Fruit fly (Drosophila melanogaster) whole organism, embryonic: ENCODE data around the gene Syt7.

Experiments
- Aef1 ChIP-seq: fragments of 200-800 bp; sonication (Bioruptor generic); IDR thresholded peaks from 3 replicates; pipeline ENCODE4 v1.3.6; 2022; ENCODE audit warnings: missing biosample characterization, missing genetic modification characterization
- CG12391 ChIP-seq: fragments of 200-800 bp; sonication (Bioruptor generic); optimal IDR thresholded peaks from 3 replicates; lab custom pipeline; 2018; ENCODE audit warnings: missing biosample characterization, mild to moderate bottlenecking, missing genetic modification characterization, moderate library complexity
- CG13894 ChIP-seq: fragments of 200-800 bp; sonication (Bioruptor generic); optimal IDR thresholded peaks from 3 replicates; lab custom pipeline; 2018; ENCODE audit warnings: missing biosample characterization, mild to moderate bottlenecking, missing genetic modification characterization, moderate library complexity
- CG1602 ChIP-seq: fragments of 200-800 bp; sonication (Bioruptor generic); optimal IDR thresholded peaks from 3 replicates; lab custom pipeline; 2016; ENCODE audit warnings: missing biosample characterization, missing genetic modification characterization
- CG17912 ChIP-seq: fragments of 200-800 bp; sonication (Bioruptor generic); optimal IDR thresholded peaks from 2 replicates; lab custom pipeline; 2018; ENCODE audit warnings: missing biosample characterization, mild to moderate bottlenecking, missing genetic modification characterization
- CG18262 ChIP-seq: fragments of 200-800 bp; optimal IDR thresholded peaks from 3 replicates; lab custom pipeline; 2019; ENCODE audit warnings: missing biosample characterization, mild to moderate bottlenecking, missing genetic modification characterization, moderate library complexity
- CG18476 ChIP-seq: fragments of 200-800 bp; sonication (Bioruptor generic); optimal IDR thresholded peaks from 2 replicates; lab custom pipeline; 2016; ENCODE audit warnings: missing biosample characterization, mild to moderate bottlenecking, missing genetic modification characterization
- CG2199 ChIP-seq: fragments of 200-800 bp; sonication (Bioruptor generic); IDR thresholded peaks from 3 replicates; pipeline ENCODE4 v1.3.6; 2022; ENCODE audit warnings: missing biosample characterization, missing genetic modification characterization
- CG4617 ChIP-seq: fragments of 200-800 bp; sonication (Bioruptor generic); optimal IDR thresholded peaks from 3 replicates; lab custom pipeline; 2016; ENCODE audit warnings: missing biosample characterization, missing genetic modification characterization, borderline replicate concordance
- CG5953 ChIP-seq: fragments of 200-800 bp; sonication (Bioruptor generic); IDR thresholded peaks from 2 replicates; pipeline ENCODE4 v1.3.6; 2022; ENCODE audit warnings: missing biosample characterization, missing genetic modification characterization
- CG7928 ChIP-seq: fragments of 200-800 bp; sonication (Bioruptor generic); optimal IDR thresholded peaks from 2 replicates; lab custom pipeline; 2017; ENCODE audit warnings: missing biosample characterization, mild to moderate bottlenecking, missing genetic modification characterization
- CG7987 ChIP-seq: fragments of 200-800 bp; sonication (Bioruptor generic); optimal IDR thresholded peaks from 2 replicates; lab custom pipeline; 2018; ENCODE audit warnings: missing biosample characterization, mild to moderate bottlenecking, missing genetic modification characterization, moderate library complexity
- CG8944 ChIP-seq: fragments of 200-800 bp; sonication (Bioruptor generic); optimal IDR thresholded peaks from 3 replicates; lab custom pipeline; 2016; ENCODE audit warnings: missing biosample characterization, missing genetic modification characterization
- CG9609 ChIP-seq: fragments of 200-800 bp; sonication (Bioruptor generic); optimal IDR thresholded peaks from 3 replicates; lab custom pipeline; 2016; ENCODE audit warnings: missing biosample characterization, missing genetic modification characterization
- CG9876 ChIP-seq: fragments of 200-800 bp; sonication (Bioruptor generic); optimal IDR thresholded peaks from 2 replicates; lab custom pipeline; 2016; ENCODE audit warnings: missing biosample characterization, missing genetic modification characterization
- Fer1 ChIP-seq: fragments of 200-800 bp; sonication (Bioruptor generic); optimal IDR thresholded peaks from 2 replicates; lab custom pipeline; 2017; ENCODE audit warnings: missing biosample characterization, mild to moderate bottlenecking, missing genetic modification characterization
- H2.0 ChIP-seq: fragments of 200-800 bp; sonication (Bioruptor generic); IDR thresholded peaks from 2 replicates; pipeline ENCODE4 v1.3.6; 2022; ENCODE audit warnings: missing biosample characterization, missing genetic modification characterization
- HLH3B ChIP-seq: fragments of 200-800 bp; sonication (Bioruptor generic); IDR thresholded peaks from 2 replicates; pipeline ENCODE4 v1.3.6; 2022; ENCODE audit warnings: missing biosample characterization, missing genetic modification characterization
- Hand ChIP-seq: fragments of 200-800 bp; sonication (Bioruptor generic); optimal IDR thresholded peaks from 2 replicates; lab custom pipeline; 2017; ENCODE audit warnings: mild to moderate bottlenecking, missing biosample characterization, missing genetic modification reagents, missing genetic modification characterization
- HmgZ ChIP-seq: fragments of 200-800 bp; sonication (Bioruptor generic); optimal IDR thresholded peaks from 2 replicates; lab custom pipeline; 2018; ENCODE audit warnings: missing biosample characterization, mild to moderate bottlenecking, missing genetic modification characterization
- Hr39 ChIP-seq: fragments of >200 bp; optimal IDR thresholded peaks from 2 replicates; lab custom pipeline; 2017
- Lim3 ChIP-seq: fragments of 200-800 bp; sonication (Bioruptor generic); IDR thresholded peaks from 2 replicates; pipeline ENCODE4 v1.3.6; 2022; ENCODE audit warnings: missing biosample characterization, missing genetic modification characterization
- MESR4 ChIP-seq: fragments of 200-800 bp; sonication (Bioruptor generic); optimal IDR thresholded peaks from 2 replicates; lab custom pipeline; 2018; ENCODE audit warnings: missing biosample characterization, mild to moderate bottlenecking, missing genetic modification characterization, moderate library complexity
- Max ChIP-seq: fragments of 200-800 bp; sonication (Bioruptor generic); optimal IDR thresholded peaks from 2 replicates; lab custom pipeline; 2016; ENCODE audit warnings: missing biosample characterization, mild to moderate bottlenecking, missing genetic modification characterization
- Mrtf ChIP-seq: fragments of 200-800 bp; sonication (Bioruptor generic); IDR thresholded peaks from 3 replicates; pipeline ENCODE4 v1.3.6; 2022; ENCODE audit warnings: missing biosample characterization, missing genetic modification characterization
- NC2α ChIP-seq: fragments of 200-800 bp; sonication (Bioruptor generic); optimal IDR thresholded peaks from 2 replicates; lab custom pipeline; 2016; ENCODE audit warnings: missing biosample characterization, missing genetic modification characterization
- Nf-YC ChIP-seq: fragments of 200-800 bp; optimal IDR thresholded peaks from 3 replicates; lab custom pipeline; 2019; ENCODE audit warnings: missing biosample characterization, mild to moderate bottlenecking, missing genetic modification characterization, moderate library complexity
- Scr ChIP-seq: fragments of 200-800 bp; sonication (Bioruptor generic); IDR thresholded peaks from 2 replicates; pipeline ENCODE4 v1.3.6; 2022; ENCODE audit warnings: missing biosample characterization, missing genetic modification characterization; ENCODE audit not compliant: partially characterized antibody
- Sry-β ChIP-seq: fragments of 200-800 bp; sonication (Bioruptor generic); optimal IDR thresholded peaks from 2 replicates; lab custom pipeline; 2018; ENCODE audit warnings: missing biosample characterization, mild to moderate bottlenecking, missing genetic modification characterization, moderate library complexity
- br ChIP-seq: fragments of >200 bp; optimal IDR thresholded peaks from 2 replicates; lab custom pipeline; 2017
- chn ChIP-seq: fragments of 200-800 bp; sonication (Bioruptor generic); optimal IDR thresholded peaks from 2 replicates; lab custom pipeline; 2016; ENCODE audit warnings: missing biosample characterization, missing genetic modification characterization
- cwo ChIP-seq: fragments of 200-800 bp; sonication (Bioruptor generic); optimal IDR thresholded peaks from 3 replicates; lab custom pipeline; 2017; ENCODE audit warnings: missing biosample characterization, missing genetic modification characterization, mild to moderate bottlenecking, moderate library complexity, missing genetic modification reagents
- ems ChIP-seq: fragments of 200-800 bp; sonication (Bioruptor generic); optimal IDR thresholded peaks from 3 replicates; lab custom pipeline; 2016; ENCODE audit warnings: missing biosample characterization, missing genetic modification characterization
- esg ChIP-seq: fragments of 200-800 bp; sonication (Bioruptor generic); conservative IDR thresholded peaks from 2 replicates; pipeline ENCODE4 v1.3.6; 2022; ENCODE audit warnings: missing biosample characterization, missing genetic modification characterization
- ewg ChIP-seq: fragments of 200-800 bp; sonication (Bioruptor generic); optimal IDR thresholded peaks from 3 replicates; lab custom pipeline; 2017; ENCODE audit warnings: mild to moderate bottlenecking, missing biosample characterization, missing genetic modification reagents, missing genetic modification characterization
- grau ChIP-seq: fragments of 200-800 bp; optimal IDR thresholded peaks from 3 replicates; lab custom pipeline; 2019; ENCODE audit warnings: missing biosample characterization, mild to moderate bottlenecking, missing genetic modification characterization, moderate library complexity
- gro ChIP-seq: fragments of 200-800 bp; sonication (Bioruptor generic); optimal IDR thresholded peaks from 2 replicates; lab custom pipeline; 2016; ENCODE audit warnings: missing biosample characterization, missing genetic modification characterization
- h ChIP-seq: fragments of >200 bp; optimal IDR thresholded peaks from 2 replicates; lab custom pipeline; 2017
- phol ChIP-seq: fragments of 200-800 bp; sonication (Bioruptor generic); optimal IDR thresholded peaks from 3 replicates; lab custom pipeline; 2018; ENCODE audit warnings: missing biosample characterization, mild to moderate bottlenecking, missing genetic modification characterization, moderate library complexity
- prd ChIP-seq, 3 experiments: fragments of >200 bp in 2 of 3; fragments of 200-800 bp in 1 of 3; sonication (Bioruptor generic) in 1 of 3; optimal IDR thresholded peaks in 2 of 3; IDR thresholded peaks in 1 of 3; 2 replicates in 2 of 3; 3 replicates in 1 of 3; pipeline versions ENCODE4 v1.3.6 to Lab custom; 2017 to 2022; ENCODE audit warnings: missing biosample characterization in 1 of 3, missing genetic modification characterization in 1 of 3
- psq ChIP-seq: fragments of 200-800 bp; sonication (Bioruptor generic); optimal IDR thresholded peaks from 2 replicates; lab custom pipeline; 2017; ENCODE audit warnings: missing biosample characterization, missing genetic modification characterization
- ranshi ChIP-seq: fragments of 200-800 bp; sonication (Bioruptor generic); IDR thresholded peaks from 2 replicates; pipeline ENCODE4 v1.3.6; 2022; ENCODE audit warnings: missing biosample characterization, missing genetic modification characterization
- sens ChIP-seq: fragments of 200-800 bp; sonication (Bioruptor generic); peaks from one replicate; lab custom pipeline; 2016; ENCODE audit warnings: missing biosample characterization, missing genetic modification characterization
- stwl ChIP-seq: fragments of 200-800 bp; sonication (Bioruptor generic); optimal IDR thresholded peaks from 3 replicates; lab custom pipeline; 2018; ENCODE audit warnings: missing biosample characterization, mild to moderate bottlenecking, missing genetic modification characterization, moderate library complexity
- tio ChIP-seq: fragments of 200-800 bp; sonication (Bioruptor generic); optimal IDR thresholded peaks from 2 replicates; lab custom pipeline; 2017; ENCODE audit warnings: missing biosample characterization, missing genetic modification characterization, inconsistent platforms
- twi ChIP-seq: fragments of 200-800 bp; optimal IDR thresholded peaks from 2 replicates; lab custom pipeline; 2019; ENCODE audit warnings: missing biosample characterization, mild to moderate bottlenecking, missing genetic modification characterization, moderate library complexity
- vnd ChIP-seq: fragments of 200-800 bp; sonication (Bioruptor generic); IDR thresholded peaks from 3 replicates; pipeline ENCODE4 v1.3.6; 2022; ENCODE audit warnings: missing biosample characterization, missing genetic modification characterization; ENCODE audit not compliant: partially characterized antibody
- wdn ChIP-seq: fragments of 200-800 bp; sonication (Bioruptor generic); IDR thresholded peaks from 2 replicates; pipeline ENCODE4 v1.3.6; 2022; ENCODE audit warnings: missing biosample characterization, missing genetic modification characterization
- z ChIP-seq: fragments of 200-800 bp; sonication (Bioruptor generic); IDR thresholded peaks from 3 replicates; pipeline ENCODE4 v1.3.6; 2022; ENCODE audit warnings: missing biosample characterization, missing genetic modification characterization
- zf30C ChIP-seq: fragments of 200-800 bp; sonication (Bioruptor generic); optimal IDR thresholded peaks from 3 replicates; lab custom pipeline; 2018; ENCODE audit warnings: missing biosample characterization, mild to moderate bottlenecking, missing genetic modification characterization
- zfh1 ChIP-seq: fragments of 200-800 bp; sonication (Bioruptor generic); IDR thresholded peaks from 3 replicates; pipeline ENCODE4 v1.3.6; 2022; ENCODE audit warnings: missing biosample characterization, missing genetic modification characterization

The Syt7 gene

DNA sequence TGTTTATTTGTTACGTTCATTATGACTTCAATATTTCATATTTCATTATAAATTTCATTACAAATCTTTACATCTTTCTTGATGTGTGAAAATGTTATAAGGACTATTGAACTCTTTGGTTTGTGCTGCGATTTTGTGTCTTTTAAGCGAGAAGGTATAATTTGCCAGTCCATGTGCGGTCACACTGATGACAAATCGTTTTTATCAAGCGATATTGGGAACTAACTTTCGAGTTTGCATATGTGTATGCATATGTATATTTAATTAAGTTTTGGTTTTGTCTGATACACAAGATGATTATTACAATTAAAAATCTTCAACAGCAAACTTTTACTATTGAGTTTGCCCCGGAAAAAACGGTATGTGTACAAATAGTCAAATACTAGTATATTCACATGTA, 1.6 kb upstream of the Syt7 start, which contains the start of gene Rad23 (continued):
- TF ChIP-seq ems (GFP tag; lab: Kevin White, UChicago) (no peak), Aef1 (GFP tag; lab: Robert Waterston, UW) (no peak), H2.0 (no peak), Max (GFP tag; lab: Kevin White, UChicago) (no peak), cwo (no peak), gro (GFP tag; lab: Kevin White, UChicago) (no peak), HmgZ (tag; lab: Kevin White, UChicago) (peak; percentile 35), zf30C (GFP tag; lab: Kevin White, UChicago) (no peak), NC2α (no peak), Fer1 (GFP tag; lab: Kevin White, UChicago) (peak; percentile 50)
- TF ChIP-seq, all 482 proteins: peak for 70

DNA sequence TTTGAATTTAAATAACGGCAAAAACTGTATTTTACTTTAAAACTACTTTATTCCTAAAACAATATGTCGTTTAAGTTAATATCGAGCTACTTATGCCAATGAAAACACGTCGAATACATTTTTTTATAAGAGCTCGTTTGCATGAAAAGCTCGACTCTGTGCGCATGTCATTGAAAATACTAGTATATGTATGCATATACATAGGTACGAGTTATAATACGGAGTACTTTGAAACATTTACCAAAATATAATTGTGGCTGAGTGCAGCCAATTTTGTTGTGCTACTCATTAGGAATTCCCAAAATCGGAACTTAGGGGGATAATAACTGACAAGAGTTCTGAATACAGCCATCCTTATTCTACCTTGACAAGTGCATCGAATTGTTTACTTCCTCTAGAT, 584 bp downstream of the Syt7 start:
- TF ChIP-seq phol (tag; lab: Kevin White, UChicago) = no peak
- no peak for TF ChIP-seq CG8944 (GFP tag; lab: Kevin White, UChicago)
- TF ChIP-seq z (GFP tag; lab: Robert Waterston, UW) = no peak
- no peak for TF ChIP-seq Nf-YC (tag; lab: Kevin White, UChicago)
- TF ChIP-seq h (lab: Kevin White, UChicago) = no peak
- no peak for TF ChIP-seq wdn (GFP tag; lab: Robert Waterston, UW)
- no peak for TF ChIP-seq ranshi
- peak; percentile 92 for TF ChIP-seq CG2199 (GFP tag; lab: Robert Waterston, UW)
- TF ChIP-seq MESR4 (GFP tag; lab: Kevin White, UChicago) = peak; percentile 0
- TF ChIP-seq HLH3B (GFP tag; lab: Robert Waterston, UW) = no peak
- no peak for TF ChIP-seq vnd (GFP tag; lab: Robert Waterston, UW)
- TF ChIP-seq CG7928 = no peak
- no peak for TF ChIP-seq CG18262 (tag; lab: Kevin White, UChicago)
- TF ChIP-seq CG5953 (GFP tag; lab: Robert Waterston, UW) = no peak
- no peak for TF ChIP-seq stwl (tag; lab: Kevin White, UChicago)
- TF ChIP-seq CG13894 = peak; percentile 33
- no peak for TF ChIP-seq CG17912 (GFP tag; lab: Kevin White, UChicago)
- TF ChIP-seq CG7987 (GFP tag; lab: Kevin White, UChicago) = no peak
- TF ChIP-seq CG9876 (GFP tag; lab: Kevin White, UChicago) = no peak
- no peak for TF ChIP-seq CG9609 (GFP tag; lab: Kevin White, UChicago)
- peak; percentile 77 for TF ChIP-seq ewg (GFP tag; lab: Kevin White, UChicago)
- no peak for TF ChIP-seq esg
- TF ChIP-seq sens (GFP tag; lab: Kevin White, UChicago) = peak; percentile 34
- TF ChIP-seq Hand = no peak
- TF ChIP-seq tio (GFP tag; lab: Kevin White, UChicago) = no peak
- no peak for TF ChIP-seq br

DNA sequence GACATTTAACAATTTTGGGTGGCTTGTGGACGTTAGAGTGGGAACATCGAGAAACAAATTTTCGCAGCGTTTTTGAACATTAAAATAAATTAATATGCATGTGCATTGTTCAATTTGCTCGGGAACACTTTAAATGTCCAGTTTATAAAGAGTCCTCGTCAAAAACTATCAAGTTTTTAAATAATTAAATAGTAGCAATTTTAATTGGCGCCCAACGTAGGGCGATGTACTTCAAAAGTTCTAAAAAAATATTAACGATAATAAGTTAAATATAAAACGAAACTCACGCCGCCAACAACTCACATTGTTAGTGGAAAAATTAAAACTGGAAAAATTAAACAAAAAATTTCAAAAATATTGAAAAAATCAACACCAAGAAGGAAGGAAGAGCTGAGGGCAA, 13.9 kb downstream of the Syt7 start:
- TF ChIP-seq Scr (GFP tag; lab: Robert Waterston, UW) = no peak
- no peak for TF ChIP-seq CG4617 (GFP tag; lab: Kevin White, UChicago)
- TF ChIP-seq CG1602 (GFP tag; lab: Kevin White, UChicago) = no peak
- TF ChIP-seq Lim3 (GFP tag; lab: Robert Waterston, UW) = no peak
- no peak for TF ChIP-seq zfh1 (GFP tag; lab: Robert Waterston, UW)
- no peak for TF ChIP-seq CG18476 (GFP tag; lab: Kevin White, UChicago)
- TF ChIP-seq CG8944 (GFP tag; lab: Kevin White, UChicago) = no peak
- no peak for TF ChIP-seq prd (optimal IDR thresholded peaks at IDR 0.05; lab: Kevin White, UChicago)
- no peak for TF ChIP-seq prd (GFP tag; IDR thresholded peaks at IDR 0.05; lab: Robert Waterston, UW)
- TF ChIP-seq grau = no peak
- TF ChIP-seq CG17912 (GFP tag; lab: Kevin White, UChicago) = no peak
- TF ChIP-seq chn (GFP tag; lab: Kevin White, UChicago) = no peak
- no peak for TF ChIP-seq Mrtf (GFP tag; lab: Robert Waterston, UW)
- no peak for TF ChIP-seq psq (GFP tag; lab: Kevin White, UChicago)
- no peak for TF ChIP-seq Hr39 (lab: Kevin White, UChicago)
- TF ChIP-seq twi (tag; lab: Kevin White, UChicago) = no peak
- no peak for TF ChIP-seq zf30C (GFP tag; lab: Kevin White, UChicago)
- TF ChIP-seq Sry-β = no peak
- no peak for TF ChIP-seq CG12391
